Worm (Caenorhabditis elegans): ENCODE data around the gene F20C5.7.

ce11 chrIV:8722801-8723200 lies 22.7 kb downstream of the F20C5.7 start:
- no peak for TF ChIP-seq sea-1 (GFP tag; conservative IDR thresholded peaks at IDR 0.05)
- TF ChIP-seq F13C5.2 (tag; optimal IDR thresholded peaks at IDR 0.05) = no peak
- no peak for TF ChIP-seq tbx-11 (GFP tag; IDR thresholded peaks at IDR 0.05)
- TF ChIP-seq pes-1 (GFP tag; IDR thresholded peaks at IDR 0.05) = no peak
- TF ChIP-seq ceh-36 (tag; optimal IDR thresholded peaks at IDR 0.05) = no peak
- no peak for TF ChIP-seq ama-1 (optimal IDR thresholded peaks at IDR 0.05)
- TF ChIP-seq aly-1 (tag; optimal IDR thresholded peaks at IDR 0.05) = no peak
- TF ChIP-seq tra-4 (tag; optimal IDR thresholded peaks at IDR 0.05) = no peak

All from whole organism, early embryonic.